Fruit fly (Drosophila melanogaster) whole organism, adult: ENCODE data around the gene CG33773.

ENCODE experiments used
- CG11617 ChIP-seq: fragments of 200-800 bp; sonication (Bioruptor generic); optimal IDR thresholded peaks from 2 replicates; lab custom pipeline; 2017; ENCODE audit warnings: mild to moderate bottlenecking, missing biosample characterization, missing genetic modification reagents, missing genetic modification characterization
- CG12768 ChIP-seq: fragments of 200-800 bp; sonication (Bioruptor generic); optimal IDR thresholded peaks from 2 replicates; lab custom pipeline; 2017; ENCODE audit warnings: missing biosample characterization, missing genetic modification characterization, mild to moderate bottlenecking, moderate library complexity, missing genetic modification reagents
- CG14711 ChIP-seq: fragments of 200-800 bp; sonication (Bioruptor generic); optimal IDR thresholded peaks from 2 replicates; lab custom pipeline; 2018; ENCODE audit warnings: missing biosample characterization, mild to moderate bottlenecking, missing genetic modification characterization, moderate library complexity
- CG1620 ChIP-seq: fragments of 200-800 bp; sonication (Bioruptor generic); optimal IDR thresholded peaks from 2 replicates; lab custom pipeline; 2016; ENCODE audit warnings: missing biosample characterization, missing genetic modification characterization
- CG33017 ChIP-seq: fragments of 200-800 bp; sonication (Bioruptor generic); optimal IDR thresholded peaks from 2 replicates; lab custom pipeline; 2018; ENCODE audit warnings: missing biosample characterization, mild to moderate bottlenecking, missing genetic modification characterization, moderate library complexity
- CG5204 ChIP-seq: fragments of 200-800 bp; sonication (Bioruptor generic); optimal IDR thresholded peaks from 2 replicates; lab custom pipeline; 2016; ENCODE audit warnings: missing biosample characterization, missing genetic modification characterization
- CG7045 ChIP-seq: fragments of 200-800 bp; sonication (Bioruptor generic); optimal IDR thresholded peaks from 2 replicates; lab custom pipeline; 2017; ENCODE audit warnings: missing biosample characterization, mild to moderate bottlenecking, missing genetic modification characterization
- CG7101 ChIP-seq: fragments of 200-800 bp; sonication (Bioruptor generic); optimal IDR thresholded peaks from 2 replicates; lab custom pipeline; 2018; ENCODE audit warnings: missing biosample characterization, mild to moderate bottlenecking, missing genetic modification characterization, moderate library complexity
- Clk ChIP-seq: fragments of 200-800 bp; sonication (Bioruptor generic); optimal IDR thresholded peaks from 2 replicates; lab custom pipeline; 2017; ENCODE audit warnings: missing biosample characterization, missing genetic modification characterization
- Crg-1 ChIP-seq: fragments of 200-800 bp; sonication (Bioruptor generic); optimal IDR thresholded peaks from 2 replicates; lab custom pipeline; 2016; ENCODE audit warnings: missing biosample characterization, missing genetic modification characterization
- Hr96 ChIP-seq: fragments of 200-800 bp; sonication (Bioruptor generic); optimal IDR thresholded peaks from 2 replicates; lab custom pipeline; 2016; ENCODE audit warnings: missing biosample characterization, missing genetic modification characterization
- Mnt ChIP-seq: fragments of 200-800 bp; sonication (Bioruptor generic); optimal IDR thresholded peaks from 2 replicates; lab custom pipeline; 2016; ENCODE audit warnings: missing biosample characterization, mild to moderate bottlenecking, missing genetic modification characterization
- bab1 ChIP-seq: fragments of 200-800 bp; sonication (Bioruptor generic); optimal IDR thresholded peaks from 3 replicates; lab custom pipeline; 2019; ENCODE audit warnings: missing biosample characterization, mild to moderate bottlenecking, missing genetic modification characterization, moderate library complexity
- cic ChIP-seq: fragments of 200-800 bp; sonication (Bioruptor generic); optimal IDR thresholded peaks from 2 replicates; lab custom pipeline; 2017; ENCODE audit warnings: missing biosample characterization, mild to moderate bottlenecking, missing genetic modification characterization, moderate library complexity
- cnc ChIP-seq, 2 experiments: fragments of >200 bp; optimal IDR thresholded peaks; 2 replicates each; lab custom pipeline; 2017
- kay ChIP-seq: fragments of 200-800 bp; sonication (Bioruptor generic); peaks from one replicate; lab custom pipeline; 2016; ENCODE audit warnings: missing biosample characterization, missing genetic modification characterization, borderline replicate concordance
- ovo ChIP-seq: fragments of 200-800 bp; sonication (Bioruptor generic); optimal IDR thresholded peaks from 2 replicates; lab custom pipeline; 2016; ENCODE audit warnings: missing biosample characterization, missing genetic modification characterization
- pad ChIP-seq: fragments of 200-800 bp; sonication (Bioruptor generic); optimal IDR thresholded peaks from 3 replicates; lab custom pipeline; 2017; ENCODE audit warnings: missing biosample characterization, missing genetic modification characterization, mild to moderate bottlenecking, moderate library complexity, missing genetic modification reagents
- tj ChIP-seq: fragments of 200-800 bp; sonication (Bioruptor generic); optimal IDR thresholded peaks from 3 replicates; lab custom pipeline; 2017; ENCODE audit warnings: missing biosample characterization, mild to moderate bottlenecking, missing genetic modification characterization, moderate library complexity
- toe ChIP-seq: fragments of 200-800 bp; sonication (Bioruptor generic); optimal IDR thresholded peaks from 2 replicates; lab custom pipeline; 2016; ENCODE audit warnings: missing biosample characterization, missing genetic modification characterization

Gene CG33773

DNA sequence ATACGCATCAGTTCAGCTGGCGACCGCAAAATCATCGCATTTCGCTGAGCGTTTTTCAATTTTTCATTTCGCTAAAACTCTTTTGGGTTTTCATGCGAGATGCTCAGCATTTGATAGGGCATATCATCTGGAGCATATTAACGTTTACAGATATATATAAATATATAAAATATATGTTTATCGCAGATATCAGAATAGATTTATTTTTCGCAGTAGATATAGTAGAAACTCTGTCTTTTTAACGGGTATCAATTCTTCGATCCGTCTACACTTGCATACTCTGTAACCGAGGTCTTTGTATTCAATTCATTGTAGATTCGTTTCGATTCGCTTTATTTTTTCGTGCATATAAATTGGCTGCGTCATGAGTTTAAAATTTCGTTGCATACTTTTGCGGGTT lies 15.5 kb upstream of the CG33773 start:
- no peak for TF ChIP-seq tj
- TF ChIP-seq CG14711 (tag; lab: Kevin White, UChicago), result no peak
- no peak for TF ChIP-seq kay (GFP tag; lab: Kevin White, UChicago)
- no peak for TF ChIP-seq Hr96 (GFP tag; lab: Kevin White, UChicago)
- TF ChIP-seq cic (GFP tag; lab: Kevin White, UChicago), result no peak
- no peak for TF ChIP-seq bab1
- TF ChIP-seq Mnt (GFP tag; lab: Kevin White, UChicago), result no peak
- TF ChIP-seq CG11617 (GFP tag; lab: Kevin White, UChicago), result no peak
- TF ChIP-seq CG7101, result no peak
- TF ChIP-seq CG33017 (tag; lab: Kevin White, UChicago), result no peak
- TF ChIP-seq Clk (GFP tag; lab: Kevin White, UChicago), result no peak
- TF ChIP-seq pad (GFP tag; lab: Kevin White, UChicago), result no peak

DNA sequence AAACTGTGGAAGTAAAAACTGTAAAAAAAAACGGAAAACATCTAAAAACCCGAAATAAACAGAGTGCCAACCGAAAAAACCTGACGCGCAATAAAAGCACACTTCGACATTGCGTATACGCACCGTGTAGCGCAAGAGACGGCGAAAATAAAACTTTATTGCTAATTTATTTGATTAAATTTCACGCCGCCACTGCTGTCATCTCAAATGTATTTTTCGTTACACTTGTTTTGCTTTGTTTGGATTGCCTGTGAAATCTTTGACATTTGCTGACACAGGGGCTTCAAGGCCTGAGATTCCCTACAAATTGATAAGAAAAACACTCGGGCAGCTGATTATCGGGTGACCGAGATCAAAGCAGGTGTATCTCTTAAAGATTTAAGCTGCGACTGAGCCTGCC lies 14.4 kb upstream of the CG33773 start:
- TF ChIP-seq tj (no peak), CG33017 (tag; lab: Kevin White, UChicago) (no peak), CG5204 (GFP tag; lab: Kevin White, UChicago) (no peak), CG12768 (GFP tag; lab: Kevin White, UChicago) (no peak), CG7101 (no peak), CG7045 (no peak), cic (GFP tag; lab: Kevin White, UChicago) (no peak), toe (no peak), cnc (optimal IDR thresholded peaks at IDR 0.05; lab: Kevin White, UChicago) (no peak), CG11617 (GFP tag; lab: Kevin White, UChicago) (no peak), bab1 (no peak), Hr96 (GFP tag; lab: Kevin White, UChicago) (no peak), Crg-1 (GFP tag; lab: Kevin White, UChicago) (no peak), Clk (GFP tag; lab: Kevin White, UChicago) (no peak), kay (GFP tag; lab: Kevin White, UChicago) (no peak), Mnt (GFP tag; lab: Kevin White, UChicago) (no peak), CG1620 (no peak), CG14711 (tag; lab: Kevin White, UChicago) (no peak), ovo (GFP tag; lab: Kevin White, UChicago) (no peak)

DNA sequence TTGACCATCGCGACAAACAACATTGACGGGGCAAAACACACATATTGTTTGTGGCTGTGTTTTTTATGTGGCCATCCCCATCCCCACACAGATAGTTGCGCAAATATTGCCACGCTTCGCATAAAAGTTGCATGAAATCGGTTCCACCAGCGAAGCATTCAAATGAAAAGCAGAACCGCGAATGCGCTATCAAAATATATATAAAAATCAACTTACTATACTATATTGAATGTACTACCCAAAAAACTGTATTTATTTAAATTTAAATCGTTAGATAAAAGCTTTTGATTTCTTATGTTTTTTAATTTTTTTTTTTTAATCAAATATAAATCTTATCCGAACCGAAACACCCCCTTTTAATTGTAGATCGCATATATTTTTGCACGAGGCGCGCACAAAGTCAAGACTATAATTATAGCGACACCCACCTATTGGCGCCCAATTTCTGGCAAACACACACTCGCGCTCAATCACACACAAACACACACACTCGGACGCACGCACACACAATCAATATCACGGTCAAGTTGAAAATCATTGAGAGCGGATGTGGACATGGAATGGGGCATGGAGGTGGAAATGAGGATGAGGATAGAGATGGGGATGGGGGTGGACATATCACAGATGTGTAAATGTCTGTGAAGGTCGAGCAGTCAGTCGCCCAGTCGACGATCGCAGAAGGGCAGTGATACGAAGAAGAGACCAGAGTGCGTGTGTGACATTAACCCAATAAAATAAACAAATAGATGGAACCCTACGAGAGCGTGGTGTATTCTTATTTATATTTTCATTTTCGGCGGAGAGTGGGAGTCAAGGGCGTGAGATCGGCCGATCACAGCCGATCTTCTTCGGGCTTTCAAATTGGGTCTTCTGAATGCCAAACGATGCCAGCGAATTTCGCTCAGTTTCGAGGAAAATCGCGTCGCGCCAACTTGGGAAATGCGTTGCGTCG lies 3.6 kb downstream of the CG33773 start, which contains the start of gene CanA1:
Gene CanA1, plus strand, starts transcription at position 902 of the 952 bp plus-strand sequence.
- TF ChIP-seq Clk (GFP tag; lab: Kevin White, UChicago) (no peak), kay (GFP tag; lab: Kevin White, UChicago) (no peak), toe (no peak), CG5204 (GFP tag; lab: Kevin White, UChicago) (no peak), CG33017 (tag; lab: Kevin White, UChicago) (no peak), CG7045 (no peak), cnc (optimal IDR thresholded peaks at IDR 0.05; lab: Kevin White, UChicago) (no peak), Crg-1 (GFP tag; lab: Kevin White, UChicago) (no peak), Hr96 (GFP tag; lab: Kevin White, UChicago) (no peak), CG12768 (GFP tag; lab: Kevin White, UChicago) (no peak), CG1620 (no peak), CG14711 (tag; lab: Kevin White, UChicago) (no peak), CG11617 (GFP tag; lab: Kevin White, UChicago) (no peak)

DNA sequence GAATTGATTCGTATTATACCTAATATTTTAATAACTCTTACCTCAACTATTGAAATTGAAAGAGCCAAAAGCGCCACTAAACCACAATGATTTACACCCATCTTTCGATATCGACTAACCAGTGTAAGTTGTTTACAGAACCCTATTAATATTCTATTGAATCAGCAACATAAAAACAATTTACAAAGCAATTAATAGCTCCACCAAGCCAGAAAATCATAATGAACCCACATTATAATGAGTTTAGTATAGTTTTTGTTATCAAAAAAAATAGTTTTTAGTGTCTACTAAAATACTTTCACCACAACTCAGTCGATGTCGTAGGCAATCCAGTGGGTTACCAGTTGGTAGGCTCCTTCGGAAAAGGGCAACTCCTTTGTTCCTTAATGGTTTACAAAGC lies 9.9 kb downstream of the CG33773 start, which contains the start of gene CG33920:
Gene CG33920, minus strand, starts transcription at position 101 of the 400 bp plus-strand sequence.
- TF ChIP-seq CG33017 (tag; lab: Kevin White, UChicago) (no peak), CG7045 (no peak), cic (GFP tag; lab: Kevin White, UChicago) (no peak), CG7101 (no peak), tj (no peak), CG1620 (no peak), kay (GFP tag; lab: Kevin White, UChicago) (no peak), Clk (GFP tag; lab: Kevin White, UChicago) (no peak)

DNA sequence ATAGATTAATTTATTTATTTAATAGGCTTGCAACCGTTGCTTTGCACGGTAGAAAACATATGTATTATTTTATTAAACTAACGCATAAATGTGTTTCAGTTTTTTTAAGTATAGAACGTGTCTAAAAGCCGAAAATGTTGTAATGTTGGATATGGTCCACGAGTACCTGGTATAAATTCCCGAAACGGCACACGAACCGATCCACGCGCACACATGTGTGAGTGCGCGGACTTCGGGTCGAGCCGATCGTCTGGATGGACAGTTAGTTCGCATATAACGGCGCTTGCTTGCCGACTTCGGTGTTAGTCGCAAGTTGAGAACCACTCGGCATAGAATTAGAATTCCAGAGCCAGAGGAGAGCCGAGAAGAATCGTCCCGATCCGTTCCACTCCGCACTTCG lies 13.5 kb downstream of the CG33773 start, which contains the start of gene Alp4:
Gene Alp4, plus strand, starts transcription at position 301 of the 400 bp plus-strand sequence.
- TF ChIP-seq Crg-1 (GFP tag; lab: Kevin White, UChicago) (no peak), ovo (GFP tag; lab: Kevin White, UChicago) (no peak), kay (GFP tag; lab: Kevin White, UChicago) (no peak), cnc (optimal IDR thresholded peaks at IDR 0.05; lab: Kevin White, UChicago) (no peak), CG12768 (GFP tag; lab: Kevin White, UChicago) (no peak), CG5204 (GFP tag; lab: Kevin White, UChicago) (no peak), bab1 (no peak), tj (no peak), Mnt (GFP tag; lab: Kevin White, UChicago) (no peak), Hr96 (GFP tag; lab: Kevin White, UChicago) (no peak), cic (GFP tag; lab: Kevin White, UChicago) (no peak), CG1620 (no peak), pad (GFP tag; lab: Kevin White, UChicago) (no peak), CG33017 (tag; lab: Kevin White, UChicago) (no peak), toe (no peak), Clk (GFP tag; lab: Kevin White, UChicago) (no peak)
